2 fruit fly cellular contexts compared by ENCODE assay signal in genomic region chr3R:24886470-24886869, dm6.
TF ChIP-seq lines count a peak whose summit lies in the region.

No protein-coding gene starts in this region.

TF ChIP-seq in whole organism, embryonic, 481 proteins besides CTCF, POLR2A, EP300 and RAD21 (continued from another document):
- TF ChIP-seq Drgx (GFP tag; IDR thresholded peaks at IDR 0.05; lab: Robert Waterston, UW) (peak; percentile 47), CG30431 (GFP tag; optimal IDR thresholded peaks at IDR 0.05; lab: Kevin White, UChicago) (no peak), Med (GFP tag; lab: Kevin White, UChicago) (peak; percentile 54), row (GFP tag; IDR thresholded peaks at IDR 0.05; lab: Robert Waterston, UW) (0 out of 3 replicates have a peak, but pooled peaks have one; percentile 5), CG12744 (GFP tag; optimal IDR thresholded peaks at IDR 0.05; lab: Kevin White, UChicago) (no peak)
TF ChIP-seq in whole organism, embryonic: peak in this region for 19.

TF ChIP-seq in whole organism, prepupa, 60 proteins besides CTCF, POLR2A, EP300 and RAD21 (continued from another document):
- peak; percentile 41; the same call in 2 of the 3 replicates for TF ChIP-seq CG8119 (GFP tag; IDR thresholded peaks at IDR 0.05; lab: Robert Waterston, UW)
- peak; percentile 47; the same call in 1 of the 3 replicates for TF ChIP-seq CG6163 (GFP tag; IDR thresholded peaks at IDR 0.05; lab: Robert Waterston, UW)
- TF ChIP-seq eg (GFP tag; IDR thresholded peaks at IDR 0.05; lab: Robert Waterston, UW): 0 out of 3 replicates have a peak, but pooled peaks have one; percentile 38
- TF ChIP-seq Sox102F (GFP tag; optimal IDR thresholded peaks at IDR 0.05; lab: Kevin White, UChicago): peak; percentile 20
- peak; percentile 33 for TF ChIP-seq Lpt (GFP tag; optimal IDR thresholded peaks at IDR 0.05; lab: Kevin White, UChicago)
- TF ChIP-seq net (GFP tag; optimal IDR thresholded peaks at IDR 0.05; lab: Kevin White, UChicago): peak; percentile 39
- peak; percentile 68 for TF ChIP-seq CG15336 (GFP tag; IDR thresholded peaks at IDR 0.05; lab: Robert Waterston, UW)
- TF ChIP-seq CG32006 (GFP tag; optimal IDR thresholded peaks at IDR 0.05; lab: Kevin White, UChicago): peak; percentile 78
- TF ChIP-seq CG10631 (GFP tag; optimal IDR thresholded peaks at IDR 0.05; lab: Kevin White, UChicago): no peak
- peak; percentile 17 for TF ChIP-seq Sox15 (GFP tag; optimal IDR thresholded peaks at IDR 0.05; lab: Kevin White, UChicago)
- TF ChIP-seq spab (GFP tag; optimal IDR thresholded peaks at IDR 0.05; lab: Kevin White, UChicago): no peak
- peak; percentile 63 for TF ChIP-seq CG34406 (GFP tag; optimal IDR thresholded peaks at IDR 0.05; lab: Kevin White, UChicago)
- no peak for TF ChIP-seq dsx (GFP tag; optimal IDR thresholded peaks at IDR 0.05; lab: Kevin White, UChicago; ENCODE audit: poor library complexity, severe bottlenecking)
- TF ChIP-seq Gug (GFP tag; IDR thresholded peaks at IDR 0.05; lab: Robert Waterston, UW): no peak
- peak; percentile 62 for TF ChIP-seq CG4318 (GFP tag; optimal IDR thresholded peaks at IDR 0.05; lab: Kevin White, UChicago)
